Worm (Caenorhabditis elegans) whole organism, midembryonic: ENCODE results near the gene smex-2.

Source experiments
- T22C8.4 ChIP-seq: fragments of 200-800 bp; sonication (Bioruptor generic); IDR thresholded peaks from 2 replicates; pipeline ENCODE4 v1.3.6; 2022; ENCODE audit warnings: missing genetic modification characterization, missing compliant biosample characterization
- cog-1 ChIP-seq: sonication (generic microtip); optimal IDR thresholded peaks from 2 replicates; lab custom pipeline; 2016; ENCODE audit warnings: missing genetic modification characterization, missing compliant biosample characterization
- flt-1 ChIP-seq: fragments of 200-800 bp; sonication (Bioruptor generic); IDR thresholded peaks from 2 replicates; pipeline ENCODE4 v1.3.6; 2022; ENCODE audit warnings: missing genetic modification characterization, missing compliant biosample characterization
- klf-2 ChIP-seq: fragments of 200-800 bp; sonication (Bioruptor generic); conservative IDR thresholded peaks from 2 replicates; pipeline ENCODE4 v1.3.6; 2022; ENCODE audit warnings: missing genetic modification reagents, missing genetic modification characterization, missing compliant biosample characterization
- med-1 ChIP-seq: sonication (generic microtip); optimal IDR thresholded peaks from 2 replicates; lab custom pipeline; 2017; ENCODE audit warnings: missing genetic modification characterization, mild to moderate bottlenecking, missing compliant biosample characterization, antibody characterized with exemption, missing genetic modification reagents; ENCODE audit not compliant: insufficient read depth
- ref-1 ChIP-seq: fragments of 200-800 bp; sonication (Bioruptor generic); conservative IDR thresholded peaks from 2 replicates; pipeline ENCODE4 v1.3.6; 2022; ENCODE audit warnings: missing genetic modification reagents, missing genetic modification characterization, missing compliant biosample characterization
- tab-1 ChIP-seq: fragments of 200-800 bp; sonication (Bioruptor generic); IDR thresholded peaks from 2 replicates; pipeline ENCODE4 v1.3.6; 2022; ENCODE audit warnings: missing genetic modification characterization, missing compliant biosample characterization
- ztf-29 ChIP-seq: fragments of 200-800 bp; sonication (Bioruptor generic); IDR thresholded peaks from 2 replicates; pipeline ENCODE4 v1.3.6; 2022; ENCODE audit warnings: missing genetic modification reagents, missing genetic modification characterization, missing compliant biosample characterization

- TF ChIP-seq tab-1 (GFP tag; lab: Robert Waterston, UW) (no peak), ztf-29 (GFP tag; lab: Robert Waterston, UW) (no peak), klf-2 (GFP tag; lab: Robert Waterston, UW) (no peak), flt-1 (GFP tag; lab: Robert Waterston, UW) (no peak), ref-1 (GFP tag; lab: Robert Waterston, UW) (no peak), T22C8.4 (GFP tag; lab: Robert Waterston, UW) (no peak), med-1 (GFP tag; lab: Kevin White, UChicago) (no peak), cog-1 (tag; lab: Kevin White, UChicago) (no peak)
Observed at ce11 chrX:1990434-1990833, 48.8 kb downstream of the smex-2 start, which contains the start of gene Y40A1A.2.
